Fruit fly (Drosophila melanogaster) whole organism, embryonic: ENCODE data around the gene CG15196.

Experiments
- ATbp ChIP-seq: fragments of 200-800 bp; sonication (Bioruptor generic); optimal IDR thresholded peaks from 2 replicates; lab custom pipeline; 2017; ENCODE audit warnings: missing biosample characterization, mild to moderate bottlenecking, missing genetic modification characterization, missing genetic modification reagents
- Abd-B ChIP-seq: fragments of 200-800 bp; sonication (Bioruptor generic); optimal IDR thresholded peaks from 2 replicates; lab custom pipeline; 2018; ENCODE audit warnings: missing biosample characterization, mild to moderate bottlenecking, missing genetic modification characterization, moderate library complexity
- Aef1 ChIP-seq: fragments of 200-800 bp; sonication (Bioruptor generic); IDR thresholded peaks from 3 replicates; pipeline ENCODE4 v1.3.6; 2022; ENCODE audit warnings: missing biosample characterization, missing genetic modification characterization
- Antp ChIP-seq: fragments of 200-800 bp; sonication (Bioruptor generic); optimal IDR thresholded peaks from 3 replicates; lab custom pipeline; 2016; ENCODE audit warnings: missing biosample characterization, missing genetic modification characterization
- B-H1 ChIP-seq: fragments of 200-800 bp; sonication (Bioruptor generic); IDR thresholded peaks from 3 replicates; pipeline ENCODE4 v1.3.6; 2022; ENCODE audit warnings: missing biosample characterization, missing genetic modification characterization
- C15 ChIP-seq: fragments of 200-800 bp; sonication (Bioruptor generic); IDR thresholded peaks from 3 replicates; pipeline ENCODE4 v1.3.6; 2022; ENCODE audit warnings: missing biosample characterization, missing genetic modification characterization
- CG10267 ChIP-seq: fragments of 200-800 bp; sonication (Bioruptor generic); optimal IDR thresholded peaks from 2 replicates; lab custom pipeline; 2018; ENCODE audit warnings: missing biosample characterization, mild to moderate bottlenecking, missing genetic modification characterization, moderate library complexity
- CG10321 ChIP-seq: fragments of 200-800 bp; sonication (Bioruptor generic); IDR thresholded peaks from 2 replicates; pipeline ENCODE4 v1.3.6; 2022; ENCODE audit warnings: missing biosample characterization, missing genetic modification characterization
- CG10366 ChIP-seq: fragments of 200-800 bp; sonication (Bioruptor generic); IDR thresholded peaks from 2 replicates; pipeline ENCODE4 v1.3.6; 2022; ENCODE audit warnings: missing biosample characterization, missing genetic modification characterization
- CG11504 ChIP-seq: fragments of 200-800 bp; sonication (Bioruptor generic); optimal IDR thresholded peaks from 3 replicates; lab custom pipeline; 2019; ENCODE audit warnings: missing biosample characterization, mild to moderate bottlenecking, missing genetic modification characterization, moderate library complexity
- CG13424 ChIP-seq: fragments of 200-800 bp; sonication (Bioruptor generic); optimal IDR thresholded peaks from 2 replicates; lab custom pipeline; 2019; ENCODE audit warnings: missing biosample characterization, mild to moderate bottlenecking, missing genetic modification characterization, moderate library complexity
- CG15073 ChIP-seq: fragments of 200-800 bp; sonication (Bioruptor generic); optimal IDR thresholded peaks from 2 replicates; lab custom pipeline; 2016; ENCODE audit warnings: missing biosample characterization, missing genetic modification characterization
- CG1602 ChIP-seq: fragments of 200-800 bp; sonication (Bioruptor generic); optimal IDR thresholded peaks from 3 replicates; lab custom pipeline; 2016; ENCODE audit warnings: missing biosample characterization, missing genetic modification characterization
- CG17568 ChIP-seq: fragments of 200-800 bp; sonication (Bioruptor generic); optimal IDR thresholded peaks from 2 replicates; lab custom pipeline; 2018; ENCODE audit warnings: missing biosample characterization, mild to moderate bottlenecking, missing genetic modification characterization, moderate library complexity
- CG2875 ChIP-seq: fragments of 200-800 bp; sonication (Bioruptor generic); optimal IDR thresholded peaks from 2 replicates; lab custom pipeline; 2017; ENCODE audit warnings: missing biosample characterization, mild to moderate bottlenecking, missing genetic modification characterization, missing genetic modification reagents
- CG30020 ChIP-seq: fragments of 200-800 bp; optimal IDR thresholded peaks from 2 replicates; lab custom pipeline; 2019; ENCODE audit warnings: missing biosample characterization, mild to moderate bottlenecking, missing genetic modification characterization, moderate library complexity
- CG3065 ChIP-seq: fragments of 200-800 bp; sonication (Bioruptor generic); optimal IDR thresholded peaks from 2 replicates; lab custom pipeline; 2016; ENCODE audit warnings: missing biosample characterization, missing genetic modification characterization
- CG34224 ChIP-seq: fragments of 200-800 bp; sonication (Bioruptor generic); IDR thresholded peaks from 3 replicates; pipeline ENCODE4 v1.3.6; 2022; ENCODE audit warnings: missing biosample characterization, missing genetic modification characterization; ENCODE audit not compliant: partially characterized antibody
- CG4730 ChIP-seq: fragments of 200-800 bp; sonication (Bioruptor generic); IDR thresholded peaks from 2 replicates; pipeline ENCODE4 v1.3.6; 2022; ENCODE audit warnings: missing biosample characterization, missing genetic modification characterization
- CG4854 ChIP-seq: fragments of 200-800 bp; sonication (Bioruptor generic); optimal IDR thresholded peaks from 2 replicates; lab custom pipeline; 2016; ENCODE audit warnings: missing biosample characterization, missing genetic modification characterization, inconsistent platforms
- CG6813 ChIP-seq: fragments of 200-800 bp; sonication (Bioruptor generic); optimal IDR thresholded peaks from 2 replicates; lab custom pipeline; 2017; ENCODE audit warnings: missing biosample characterization, missing genetic modification characterization, mild to moderate bottlenecking, moderate library complexity, missing genetic modification reagents
- CG7372 ChIP-seq: fragments of 200-800 bp; sonication (Bioruptor generic); IDR thresholded peaks from 2 replicates; pipeline ENCODE4 v1.3.6; 2022; ENCODE audit warnings: missing biosample characterization, missing genetic modification characterization
- CG7987 ChIP-seq: fragments of 200-800 bp; sonication (Bioruptor generic); optimal IDR thresholded peaks from 2 replicates; lab custom pipeline; 2018; ENCODE audit warnings: missing biosample characterization, mild to moderate bottlenecking, missing genetic modification characterization, moderate library complexity
- CHES-1-like ChIP-seq: fragments of 200-800 bp; sonication (Bioruptor generic); optimal IDR thresholded peaks from 2 replicates; lab custom pipeline; 2016; ENCODE audit warnings: missing biosample characterization, missing genetic modification characterization
- E2f2 ChIP-seq: fragments of 200-800 bp; sonication (Bioruptor generic); IDR thresholded peaks from 2 replicates; pipeline ENCODE4 v1.3.6; 2022; ENCODE audit warnings: missing biosample characterization, missing genetic modification characterization
- Meics ChIP-seq: fragments of 200-800 bp; sonication (Bioruptor generic); optimal IDR thresholded peaks from 2 replicates; lab custom pipeline; 2017; ENCODE audit warnings: missing biosample characterization, mild to moderate bottlenecking, missing genetic modification characterization
- Nf-YC ChIP-seq: fragments of 200-800 bp; optimal IDR thresholded peaks from 3 replicates; lab custom pipeline; 2019; ENCODE audit warnings: missing biosample characterization, mild to moderate bottlenecking, missing genetic modification characterization, moderate library complexity
- Opbp ChIP-seq: fragments of 200-800 bp; sonication (Bioruptor generic); IDR thresholded peaks from 3 replicates; pipeline ENCODE4 v1.3.6; 2022; ENCODE audit warnings: missing biosample characterization, missing genetic modification characterization; ENCODE audit not compliant: partially characterized antibody
- Sox100B ChIP-seq: fragments of 200-800 bp; sonication (Bioruptor generic); optimal IDR thresholded peaks from 3 replicates; lab custom pipeline; 2018; ENCODE audit warnings: missing biosample characterization, mild to moderate bottlenecking, missing genetic modification characterization
- bab2 ChIP-seq: fragments of 200-800 bp; sonication (Bioruptor generic); optimal IDR thresholded peaks from 2 replicates; lab custom pipeline; 2016; ENCODE audit warnings: missing biosample characterization, missing genetic modification characterization
- bcd ChIP-seq: fragments of 200-800 bp; sonication (Bioruptor generic); optimal IDR thresholded peaks from 2 replicates; lab custom pipeline; 2017; ENCODE audit warnings: missing biosample characterization, mild to moderate bottlenecking, missing genetic modification characterization
- cad ChIP-seq: fragments of >200 bp; optimal IDR thresholded peaks from 2 replicates; lab custom pipeline; 2017; ENCODE audit warnings: missing biosample characterization, missing genetic modification characterization
- chif ChIP-seq, 2 experiments: fragments of 200-800 bp; sonication (Bioruptor generic); optimal IDR thresholded peaks; 3 replicates each; lab custom pipeline; 2016; ENCODE audit warnings: missing biosample characterization in 2 of 2, missing genetic modification characterization in 2 of 2
- eyg ChIP-seq: fragments of 200-800 bp; sonication (Bioruptor generic); optimal IDR thresholded peaks from 3 replicates; lab custom pipeline; 2016; ENCODE audit warnings: missing biosample characterization, missing genetic modification characterization
- gce ChIP-seq: fragments of 200-800 bp; sonication (Bioruptor generic); IDR thresholded peaks from 3 replicates; pipeline ENCODE4 v1.3.6; 2022; ENCODE audit warnings: missing biosample characterization, missing genetic modification characterization
- gcm2 ChIP-seq: fragments of 200-800 bp; sonication (Bioruptor generic); optimal IDR thresholded peaks from 2 replicates; lab custom pipeline; 2016; ENCODE audit warnings: missing biosample characterization, missing genetic modification characterization
- grn ChIP-seq: fragments of 200-800 bp; sonication (Bioruptor generic); optimal IDR thresholded peaks from 3 replicates; lab custom pipeline; 2017; ENCODE audit warnings: missing biosample characterization, missing genetic modification characterization
- gsb-n ChIP-seq: fragments of 200-800 bp; sonication (Bioruptor generic); optimal IDR thresholded peaks from 3 replicates; lab custom pipeline; 2018; ENCODE audit warnings: missing biosample characterization, mild to moderate bottlenecking, missing genetic modification characterization
- hbn ChIP-seq: fragments of 200-800 bp; sonication (Bioruptor generic); IDR thresholded peaks from 2 replicates; pipeline ENCODE4 v1.3.6; 2022; ENCODE audit warnings: missing biosample characterization, missing genetic modification characterization; ENCODE audit not compliant: partially characterized antibody
- hth ChIP-seq: fragments of >200 bp; optimal IDR thresholded peaks from 2 replicates; lab custom pipeline; 2017; ENCODE audit warnings: inconsistent platforms
- ind ChIP-seq: fragments of 200-800 bp; sonication (Bioruptor generic); optimal IDR thresholded peaks from 3 replicates; lab custom pipeline; 2016; ENCODE audit warnings: missing biosample characterization, missing genetic modification characterization
- knrl ChIP-seq: fragments of 200-800 bp; sonication (Bioruptor generic); IDR thresholded peaks from 3 replicates; pipeline ENCODE4 v1.3.6; 2022; ENCODE audit warnings: missing biosample characterization, missing genetic modification characterization; ENCODE audit not compliant: partially characterized antibody
- lab ChIP-seq: fragments of 200-800 bp; sonication (Bioruptor generic); optimal IDR thresholded peaks from 3 replicates; lab custom pipeline; 2017; ENCODE audit warnings: missing biosample characterization, missing genetic modification characterization, mild to moderate bottlenecking, moderate library complexity, missing genetic modification reagents
- nmo ChIP-seq: fragments of 200-800 bp; sonication (Bioruptor generic); optimal IDR thresholded peaks from 2 replicates; lab custom pipeline; 2018; ENCODE audit warnings: missing biosample characterization, mild to moderate bottlenecking, missing genetic modification characterization, moderate library complexity
- otp ChIP-seq: fragments of 200-800 bp; sonication (Bioruptor generic); IDR thresholded peaks from 3 replicates; pipeline ENCODE4, ENCODE4 v1.3.6; 2022; ENCODE audit warnings: missing biosample characterization, missing genetic modification characterization
- sc ChIP-seq, 3 experiments: fragments of >200 bp in 2 of 3; fragments of 200-800 bp in 1 of 3; sonication (Bioruptor generic) in 1 of 3; optimal IDR thresholded peaks; 2 replicates in 2 of 3; 3 replicates in 1 of 3; lab custom pipeline; 2017; ENCODE audit warnings: mild to moderate bottlenecking in 1 of 3, missing biosample characterization in 1 of 3, missing genetic modification characterization in 1 of 3, missing genetic modification reagents in 1 of 3
- shn ChIP-seq: fragments of 200-800 bp; sonication (Bioruptor generic); optimal IDR thresholded peaks from 3 replicates; lab custom pipeline; 2016; ENCODE audit warnings: missing biosample characterization, missing genetic modification characterization
- tin ChIP-seq: fragments of 200-800 bp; sonication (Bioruptor generic); optimal IDR thresholded peaks from 3 replicates; lab custom pipeline; 2016; ENCODE audit warnings: missing biosample characterization, missing genetic modification characterization
- wdn ChIP-seq: fragments of 200-800 bp; sonication (Bioruptor generic); IDR thresholded peaks from 2 replicates; pipeline ENCODE4 v1.3.6; 2022; ENCODE audit warnings: missing biosample characterization, missing genetic modification characterization
- zen ChIP-seq: fragments of 200-800 bp; sonication (Bioruptor generic); optimal IDR thresholded peaks from 3 replicates; lab custom pipeline; 2018; ENCODE audit warnings: missing biosample characterization, mild to moderate bottlenecking, missing genetic modification characterization, moderate library complexity

Gene CG15196

DNA sequence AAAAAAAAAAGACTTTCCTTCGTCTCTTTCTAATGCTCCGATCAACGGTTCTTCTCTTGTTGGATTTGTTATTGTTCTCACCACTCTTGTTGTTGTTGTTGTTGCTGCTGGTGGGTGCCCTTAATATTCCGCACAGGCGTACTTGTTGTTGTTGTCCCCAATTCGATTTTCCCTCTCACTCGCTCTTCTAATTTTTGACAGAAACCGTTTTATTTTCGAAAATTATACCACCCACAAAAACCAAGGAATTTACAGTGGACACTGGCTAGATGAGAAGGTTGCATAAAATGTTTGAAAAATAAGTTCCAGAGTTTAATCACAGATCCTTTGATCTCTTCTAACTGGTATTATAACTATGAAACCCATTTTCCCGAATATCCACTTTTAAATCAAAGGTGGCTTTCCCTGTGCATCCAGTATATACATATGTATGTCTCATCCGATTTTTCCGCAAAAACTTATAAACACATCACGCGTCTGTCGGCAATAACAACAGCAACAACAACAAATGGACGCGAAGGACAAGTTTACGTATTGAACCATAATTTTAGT is 18.3 kb upstream of the CG15196 start (continued):
- no peak for TF ChIP-seq CG30020 (tag; lab: Kevin White, UChicago)
- no peak for TF ChIP-seq Meics (GFP tag; lab: Kevin White, UChicago)
- no peak for TF ChIP-seq CG15073 (GFP tag; lab: Kevin White, UChicago)
- no peak for TF ChIP-seq sc (optimal IDR thresholded peaks at IDR 0.05; lab: Kevin White, UChicago)
- no peak for TF ChIP-seq sc (GFP tag; optimal IDR thresholded peaks at IDR 0.05; lab: Kevin White, UChicago)
- TF ChIP-seq CG10366: peak; percentile 66
- TF ChIP-seq bab2 (GFP tag; lab: Kevin White, UChicago): no peak
- no peak for TF ChIP-seq CG6813 (GFP tag; lab: Kevin White, UChicago)
- TF ChIP-seq Antp (GFP tag; lab: Kevin White, UChicago): peak; percentile 43
- no peak for TF ChIP-seq hbn (GFP tag; lab: Robert Waterston, UW)
- TF ChIP-seq hth: no peak
- no peak for TF ChIP-seq CG3065
- peak; percentile 55; the same call in 1 of the 3 replicates for TF ChIP-seq B-H1 (GFP tag; lab: Robert Waterston, UW)
- no peak for TF ChIP-seq CG7987 (GFP tag; lab: Kevin White, UChicago)
- no peak for TF ChIP-seq C15 (GFP tag; lab: Robert Waterston, UW)
- TF ChIP-seq CHES-1-like (GFP tag; lab: Kevin White, UChicago): no peak
- TF ChIP-seq bcd (GFP tag; lab: Kevin White, UChicago): peak; percentile 20
- no peak for TF ChIP-seq Nf-YC
- no peak for TF ChIP-seq shn
- TF ChIP-seq E2f2 (GFP tag; lab: Robert Waterston, UW): no peak
- TF ChIP-seq CG7372 (GFP tag; lab: Robert Waterston, UW): peak; percentile 19; the same call in 1 of the 2 replicates
- TF ChIP-seq CG34224: no peak
- TF ChIP-seq CG13424 (tag; lab: Kevin White, UChicago): peak; percentile 44
- TF ChIP-seq eyg (GFP tag; lab: Kevin White, UChicago): no peak
- no peak for TF ChIP-seq gcm2 (GFP tag; lab: Kevin White, UChicago)
- no peak for TF ChIP-seq Abd-B (GFP tag; lab: Kevin White, UChicago)
- TF ChIP-seq wdn (GFP tag; lab: Robert Waterston, UW): peak; percentile 57
- TF ChIP-seq CG17568 (GFP tag; lab: Kevin White, UChicago): no peak
- TF ChIP-seq cad: no peak
- peak; percentile 58 for TF ChIP-seq lab
- TF ChIP-seq CG10321: no peak
- TF ChIP-seq nmo (GFP tag; lab: Kevin White, UChicago): no peak
- TF ChIP-seq CG11504 (tag; lab: Kevin White, UChicago): no peak
- TF ChIP-seq CG4730 (GFP tag; lab: Robert Waterston, UW): peak; percentile 57
- no peak for TF ChIP-seq zen (tag; lab: Kevin White, UChicago)
- TF ChIP-seq ind (GFP tag; lab: Kevin White, UChicago): peak; percentile 45
- TF ChIP-seq CG2875 (GFP tag; lab: Kevin White, UChicago): no peak
- no peak for TF ChIP-seq CG1602 (GFP tag; lab: Kevin White, UChicago)
- TF ChIP-seq knrl (GFP tag; lab: Robert Waterston, UW): no peak
- TF ChIP-seq CG10267 (tag; lab: Kevin White, UChicago): no peak
- TF ChIP-seq Aef1 (GFP tag; lab: Robert Waterston, UW): peak; percentile 60
- no peak for TF ChIP-seq grn (GFP tag; lab: Kevin White, UChicago)
- TF ChIP-seq Sox100B (GFP tag; lab: Kevin White, UChicago): no peak
- no peak for TF ChIP-seq ATbp (GFP tag; lab: Kevin White, UChicago)
- TF ChIP-seq gce (GFP tag; lab: Robert Waterston, UW): no peak; the same call in 2 of the 3 replicates
- TF ChIP-seq gsb-n (tag; lab: Kevin White, UChicago): no peak
- no peak for TF ChIP-seq CG4854
- TF ChIP-seq otp (GFP tag; lab: Robert Waterston, UW): 0 out of 3 replicates have a peak, but pooled peaks have one; percentile 52
- no peak for TF ChIP-seq tin (GFP tag; lab: Kevin White, UChicago)
- no peak for TF ChIP-seq Opbp (GFP tag; lab: Robert Waterston, UW)
- peak in 1 of 2 experiments; percentile 9 for TF ChIP-seq chif (GFP tag; optimal IDR thresholded peaks at IDR 0.05; lab: Kevin White, UChicago)
